Fruit fly (Drosophila melanogaster): ENCODE measurements around the gene REG.

DNA sequence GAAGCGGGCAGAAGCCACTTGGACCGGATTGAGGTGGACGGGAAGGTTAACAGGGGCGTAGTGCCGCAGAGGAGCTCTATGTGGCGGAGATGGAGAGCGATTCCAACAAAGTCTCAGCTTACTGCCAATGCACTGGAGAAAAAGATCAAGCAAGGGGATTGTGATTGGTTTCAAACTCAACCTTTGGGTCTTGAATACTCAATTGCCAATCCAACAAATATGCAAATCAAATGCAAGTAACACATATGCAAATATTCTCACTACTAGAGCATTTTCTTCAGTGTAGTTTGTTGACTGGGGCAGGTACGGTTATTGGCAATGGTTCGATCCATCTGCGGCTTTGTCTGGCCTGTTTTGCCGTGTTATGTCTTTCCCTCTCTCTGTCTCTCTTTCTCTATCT, 39.2 kb downstream of the REG start:
- TF ChIP-seq kay (GFP tag; ENCODE audit: borderline replicate concordance) = no peak
- TF ChIP-seq ovo (GFP tag; optimal IDR thresholded peaks at IDR 0.05) = no peak
- TF ChIP-seq CG7101 (tag; optimal IDR thresholded peaks at IDR 0.05) = no peak
- no peak for TF ChIP-seq CG11617 (GFP tag; optimal IDR thresholded peaks at IDR 0.05)
- no peak for TF ChIP-seq Hr96 (GFP tag; optimal IDR thresholded peaks at IDR 0.05)
- no peak for TF ChIP-seq Mnt (GFP tag; optimal IDR thresholded peaks at IDR 0.05)
- TF ChIP-seq cic (GFP tag; optimal IDR thresholded peaks at IDR 0.05) = no peak
- TF ChIP-seq pad (GFP tag; optimal IDR thresholded peaks at IDR 0.05) = no peak
- TF ChIP-seq tj (GFP tag; optimal IDR thresholded peaks at IDR 0.05) = no peak
- no peak for TF ChIP-seq bab1 (GFP tag; optimal IDR thresholded peaks at IDR 0.05)
- TF ChIP-seq CG5204 (GFP tag; optimal IDR thresholded peaks at IDR 0.05) = no peak
- no peak for TF ChIP-seq Clk (GFP tag; optimal IDR thresholded peaks at IDR 0.05)
- no peak for TF ChIP-seq cnc (optimal IDR thresholded peaks at IDR 0.05)
- TF ChIP-seq CG12768 (GFP tag; optimal IDR thresholded peaks at IDR 0.05) = no peak
